Fruit fly (Drosophila melanogaster): Measurements from ENCODE around the gene ZnT63C.

DNA sequence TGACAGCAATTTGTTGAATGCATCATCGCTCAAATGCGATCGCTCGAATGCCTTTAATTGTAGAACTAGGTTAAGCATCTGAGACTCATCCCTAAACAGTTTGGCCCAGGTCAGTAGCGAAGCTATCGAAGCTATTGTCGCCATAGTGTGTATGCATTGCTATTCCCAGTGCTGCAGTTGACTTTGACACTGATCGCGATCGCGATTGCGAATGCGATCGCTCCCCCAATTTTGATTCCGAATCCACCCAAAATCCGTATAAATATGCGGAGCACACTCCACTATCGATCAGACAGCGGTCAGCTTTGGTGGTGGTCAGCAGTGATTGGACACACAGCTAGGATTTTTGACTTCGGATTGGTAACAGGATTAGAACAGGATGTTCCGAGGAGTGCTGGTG, 26.3 kb downstream of the ZnT63C start, which contains the start of gene CG14961:
- no peak for TF ChIP-seq CG10631 (GFP tag; optimal IDR thresholded peaks at IDR 0.05)
- no peak for TF ChIP-seq pdm3 (GFP tag; optimal IDR thresholded peaks at IDR 0.05)
- TF ChIP-seq Hr4 (GFP tag; optimal IDR thresholded peaks at IDR 0.05) = no peak
- no peak for TF ChIP-seq CG11294 (GFP tag; IDR thresholded peaks at IDR 0.05)
- TF ChIP-seq Hr39 (GFP tag; optimal IDR thresholded peaks at IDR 0.05) = no peak
- TF ChIP-seq CG31627 (GFP tag; optimal IDR thresholded peaks at IDR 0.05) = no peak
- no peak for TF ChIP-seq CG6808 (GFP tag; optimal IDR thresholded peaks at IDR 0.05)

Measured in whole organism, prepupa.